Worm (Caenorhabditis elegans): ENCODE data around the gene nas-16.

The nas-16 gene

DNA sequence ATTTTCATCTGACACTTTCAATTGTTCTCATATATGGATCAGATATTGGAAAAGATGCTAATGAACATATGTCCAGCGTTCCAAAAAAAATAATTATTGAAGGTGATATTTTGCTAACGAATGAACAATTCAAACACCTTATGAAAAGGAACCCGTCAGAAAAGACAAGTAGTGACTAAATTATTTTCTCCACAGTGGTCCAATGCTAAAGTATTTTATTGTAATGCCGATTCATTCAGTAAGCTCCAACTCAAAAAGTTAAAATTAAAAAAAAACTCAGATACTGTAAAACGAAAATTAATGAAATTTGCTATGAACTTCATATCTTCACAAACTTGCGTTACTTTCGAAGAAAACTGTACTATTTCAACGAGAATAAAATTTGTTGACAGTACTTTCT is at the start of gene nas-16:
Gene nas-16 (plus strand): TSS at position 301 of the 400 bp plus-strand sequence.
- TF ChIP-seq fos-1 (tag; optimal IDR thresholded peaks at IDR 0.05), result no peak
- no peak for TF ChIP-seq nhr-90 (tag; optimal IDR thresholded peaks at IDR 0.05; ENCODE audit: poor library complexity)
- no peak for TF ChIP-seq snu-23 (GFP tag; optimal IDR thresholded peaks at IDR 0.05)
- TF ChIP-seq zip-4 (GFP tag; optimal IDR thresholded peaks at IDR 0.05), result no peak
- TF ChIP-seq irx-1 (tag; optimal IDR thresholded peaks at IDR 0.05), result no peak
- no peak for TF ChIP-seq egl-27 (tag; optimal IDR thresholded peaks at IDR 0.05)
- TF ChIP-seq mef-2 (tag; optimal IDR thresholded peaks at IDR 0.05), result no peak
- TF ChIP-seq dpl-1 (GFP tag; optimal IDR thresholded peaks at IDR 0.05), result no peak
- no peak for TF ChIP-seq efl-1 (optimal IDR thresholded peaks at IDR 0.05)
- no peak for TF ChIP-seq efl-1 (GFP tag; optimal IDR thresholded peaks at IDR 0.05 in 1 of 2)
- TF ChIP-seq mep-1 (tag; optimal IDR thresholded peaks at IDR 0.05), result no peak
- no peak for TF ChIP-seq C16A3.4 (tag; optimal IDR thresholded peaks at IDR 0.05)
- no peak for TF ChIP-seq lin-14 (GFP tag; optimal IDR thresholded peaks at IDR 0.05)
- TF ChIP-seq pqm-1 (tag; optimal IDR thresholded peaks at IDR 0.05), result no peak
- no peak for TF ChIP-seq unc-30 (tag; optimal IDR thresholded peaks at IDR 0.05)
- TF ChIP-seq lin-15B (tag; optimal IDR thresholded peaks at IDR 0.05), result no peak
- no peak for TF ChIP-seq nhr-84 (tag; optimal IDR thresholded peaks at IDR 0.05)
- no peak for TF ChIP-seq aly-2 (tag; optimal IDR thresholded peaks at IDR 0.05)

DNA sequence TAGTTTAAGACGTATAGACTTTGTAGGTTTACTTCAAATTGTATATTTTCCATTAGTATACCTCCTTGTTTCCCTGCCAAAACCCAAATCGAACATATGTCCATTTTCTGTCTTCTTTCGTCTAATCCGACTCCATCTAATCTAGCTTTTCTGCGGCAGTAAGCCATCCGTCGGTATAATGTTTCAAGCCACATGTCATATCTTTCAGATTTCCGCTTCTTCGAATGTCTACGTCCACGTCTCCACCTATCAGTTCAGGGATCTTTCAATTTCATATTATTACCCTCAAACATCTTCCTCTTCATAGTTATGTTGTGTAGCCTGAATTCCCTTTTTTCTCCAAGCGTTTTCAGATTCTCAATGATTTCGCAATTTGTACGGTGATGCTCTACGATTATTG is 48.0 kb upstream of the nas-16 start:
- TF ChIP-seq nhr-20 (tag; optimal IDR thresholded peaks at IDR 0.05) (no peak), ets-5 (GFP tag; IDR thresholded peaks at IDR 0.05) (no peak), ama-1 (optimal IDR thresholded peaks at IDR 0.05) (no peak), hlh-4 (tag; optimal IDR thresholded peaks at IDR 0.05) (no peak), nhr-47 (tag; optimal IDR thresholded peaks at IDR 0.05) (no peak), lin-14 (GFP tag; optimal IDR thresholded peaks at IDR 0.05) (no peak), fos-1 (tag; optimal IDR thresholded peaks at IDR 0.05) (no peak), egl-27 (tag; optimal IDR thresholded peaks at IDR 0.05) (no peak), dpl-1 (GFP tag; optimal IDR thresholded peaks at IDR 0.05) (no peak), unc-98 (GFP tag; IDR thresholded peaks at IDR 0.05) (no peak), nhr-77 (tag; optimal IDR thresholded peaks at IDR 0.05) (no peak), swsn-7 (tag; optimal IDR thresholded peaks at IDR 0.05) (no peak)

DNA sequence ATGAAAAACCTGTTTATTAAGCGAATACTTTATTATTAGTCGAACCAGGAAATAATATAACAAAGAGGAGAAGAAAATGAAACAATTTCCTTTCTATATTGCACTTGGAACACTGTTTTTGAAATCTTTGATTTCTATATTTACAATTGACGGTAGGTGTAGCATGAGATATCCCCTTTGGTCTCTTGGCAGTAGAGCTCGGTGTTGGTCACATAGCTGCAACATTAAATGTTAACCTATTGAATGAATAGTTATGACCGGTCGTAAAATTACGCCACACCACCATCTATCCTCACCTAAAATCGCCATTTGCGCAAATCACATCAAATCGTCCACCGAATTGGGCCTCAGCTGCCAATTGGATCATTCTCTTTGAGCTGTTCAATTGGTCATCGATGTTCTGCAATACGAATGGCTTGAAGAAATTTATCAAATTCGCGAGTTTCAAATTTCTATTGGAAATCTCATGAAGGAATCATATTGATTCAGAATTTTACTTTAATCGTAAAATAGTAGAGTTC is 47.2 kb upstream of the nas-16 start:
- TF ChIP-seq snpc-4 (tag; optimal IDR thresholded peaks at IDR 0.05), result no peak
- no peak for TF ChIP-seq ces-1 (GFP tag; optimal IDR thresholded peaks at IDR 0.05)
- no peak for TF ChIP-seq efl-1 (optimal IDR thresholded peaks at IDR 0.05)
- TF ChIP-seq efl-1 (GFP tag; optimal IDR thresholded peaks at IDR 0.05 in 1 of 2), result peak in 1 of 2 experiments; percentile 9

DNA sequence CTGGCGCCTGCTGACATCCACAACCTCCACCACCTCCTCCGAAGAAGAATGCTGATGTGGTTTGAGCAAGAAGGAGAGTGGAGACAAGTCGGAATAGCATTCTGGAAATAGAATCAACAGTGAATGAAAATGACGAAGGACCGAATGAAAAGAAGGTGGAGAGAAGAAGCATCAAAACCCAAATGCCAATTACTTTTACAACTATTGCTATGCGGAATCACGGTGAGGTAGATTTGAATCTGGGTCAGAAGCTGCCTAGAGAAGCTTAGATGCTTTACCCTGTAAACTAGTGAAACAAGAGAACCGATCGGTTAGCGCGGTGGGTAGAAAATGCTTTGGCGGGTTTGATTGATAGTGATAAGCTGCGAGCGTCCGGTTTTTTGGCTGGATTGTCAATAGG is 45.2 kb upstream of the nas-16 start, which contains the start of gene grl-7:
Gene grl-7 (minus strand): TSS at position 101 of the 400 bp plus-strand sequence.
- no peak for TF ChIP-seq efl-1 (optimal IDR thresholded peaks at IDR 0.05)
- peak in 1 of 2 experiments; percentile 33 for TF ChIP-seq efl-1 (GFP tag; optimal IDR thresholded peaks at IDR 0.05 in 1 of 2)
- no peak for TF ChIP-seq ceh-63 (GFP tag; optimal IDR thresholded peaks at IDR 0.05)
- no peak for TF ChIP-seq nhr-47 (tag; optimal IDR thresholded peaks at IDR 0.05)

DNA sequence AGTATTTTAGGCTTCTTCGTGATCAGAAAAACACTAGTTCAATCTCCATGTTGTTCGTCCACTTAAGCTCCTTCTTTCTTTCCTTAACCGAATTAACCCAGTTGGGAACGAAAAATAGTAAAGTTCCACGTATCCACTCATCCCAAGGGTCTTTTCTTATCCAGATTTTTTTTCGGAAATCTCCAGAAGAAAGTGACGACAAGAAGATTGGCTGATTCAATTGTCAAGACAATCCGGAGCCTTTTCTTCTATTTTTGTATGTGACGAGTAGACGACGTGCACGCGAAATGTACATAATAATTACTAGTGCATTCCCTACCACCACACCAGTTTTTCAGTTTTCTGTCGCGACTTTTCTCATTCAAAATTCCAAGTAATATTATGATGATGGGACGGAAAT is 40.9 kb upstream of the nas-16 start:
- TF ChIP-seq fos-1 (tag; optimal IDR thresholded peaks at IDR 0.05) (no peak), efl-1 (optimal IDR thresholded peaks at IDR 0.05) (no peak), efl-1 (GFP tag; optimal IDR thresholded peaks at IDR 0.05 in 1 of 2) (no peak), hlh-17 (GFP tag; optimal IDR thresholded peaks at IDR 0.05; ENCODE audit: borderline replicate concordance) (no peak), fkh-10 (GFP tag; optimal IDR thresholded peaks at IDR 0.05) (peak; percentile 19), lin-14 (GFP tag; optimal IDR thresholded peaks at IDR 0.05) (peak; percentile 47), nhr-76 (tag; optimal IDR thresholded peaks at IDR 0.05) (no peak), F16B12.6 (tag; optimal IDR thresholded peaks at IDR 0.05) (no peak), aha-1 (tag; optimal IDR thresholded peaks at IDR 0.05) (no peak), zag-1 (tag; optimal IDR thresholded peaks at IDR 0.05) (no peak), isw-1 (GFP tag; IDR thresholded peaks at IDR 0.05) (no peak), nhr-71 (tag; optimal IDR thresholded peaks at IDR 0.05) (no peak)

All from whole organism, L1 larva.